Fruit fly (Drosophila melanogaster) whole organism, embryonic: ENCODE results near the gene CG9117.

Source experiments
- Adf1 ChIP-seq: fragments of 200-800 bp; sonication (Bioruptor generic); IDR thresholded peaks from 2 replicates; pipeline ENCODE4 v1.3.6; 2022; ENCODE audit warnings: missing biosample characterization, missing genetic modification characterization
- CG10959 ChIP-seq: fragments of 200-800 bp; sonication (Bioruptor generic); IDR thresholded peaks from 2 replicates; pipeline ENCODE4 v1.3.6; 2022; ENCODE audit warnings: missing biosample characterization, missing genetic modification characterization
- CG11247 ChIP-seq: fragments of 200-800 bp; sonication (Bioruptor generic); IDR thresholded peaks from 2 replicates; pipeline ENCODE4 v1.3.6; 2022; ENCODE audit warnings: missing biosample characterization, missing genetic modification characterization
- CG12155 ChIP-seq: fragments of 200-800 bp; sonication (Bioruptor generic); optimal IDR thresholded peaks from 3 replicates; lab custom pipeline; 2016; ENCODE audit warnings: missing biosample characterization, missing genetic modification characterization
- CG13123 ChIP-seq: fragments of 200-800 bp; sonication (Bioruptor generic); optimal IDR thresholded peaks from 2 replicates; lab custom pipeline; 2016; ENCODE audit warnings: missing biosample characterization, missing genetic modification characterization
- CG13894 ChIP-seq: fragments of 200-800 bp; sonication (Bioruptor generic); optimal IDR thresholded peaks from 3 replicates; lab custom pipeline; 2018; ENCODE audit warnings: missing biosample characterization, mild to moderate bottlenecking, missing genetic modification characterization, moderate library complexity
- CG18262 ChIP-seq: fragments of 200-800 bp; optimal IDR thresholded peaks from 3 replicates; lab custom pipeline; 2019; ENCODE audit warnings: missing biosample characterization, mild to moderate bottlenecking, missing genetic modification characterization, moderate library complexity
- CG2199 ChIP-seq: fragments of 200-800 bp; sonication (Bioruptor generic); IDR thresholded peaks from 3 replicates; pipeline ENCODE4 v1.3.6; 2022; ENCODE audit warnings: missing biosample characterization, missing genetic modification characterization
- CG2875 ChIP-seq: fragments of 200-800 bp; sonication (Bioruptor generic); optimal IDR thresholded peaks from 2 replicates; lab custom pipeline; 2017; ENCODE audit warnings: missing biosample characterization, mild to moderate bottlenecking, missing genetic modification characterization, missing genetic modification reagents
- CG3065 ChIP-seq: fragments of 200-800 bp; sonication (Bioruptor generic); optimal IDR thresholded peaks from 2 replicates; lab custom pipeline; 2016; ENCODE audit warnings: missing biosample characterization, missing genetic modification characterization
- CG31388 ChIP-seq: fragments of 200-800 bp; sonication (Bioruptor generic); optimal IDR thresholded peaks from 2 replicates; lab custom pipeline; 2016; ENCODE audit warnings: missing biosample characterization, missing genetic modification characterization
- CG34422 ChIP-seq: fragments of 200-800 bp; sonication (Bioruptor generic); IDR thresholded peaks from 3 replicates; pipeline ENCODE4 v1.3.6; 2022; ENCODE audit warnings: missing biosample characterization, missing genetic modification characterization
- CG42726 ChIP-seq: fragments of 200-800 bp; sonication (Bioruptor generic); IDR thresholded peaks from 2 replicates; pipeline ENCODE4 v1.3.6; 2022; ENCODE audit warnings: missing biosample characterization, missing genetic modification characterization; ENCODE audit not compliant: partially characterized antibody
- CG4360 ChIP-seq: fragments of 200-800 bp; sonication (Bioruptor generic); IDR thresholded peaks from 2 replicates; pipeline ENCODE4 v1.3.6; 2022; ENCODE audit warnings: missing biosample characterization, missing genetic modification characterization
- CG4707 ChIP-seq: fragments of 200-800 bp; sonication (Bioruptor generic); optimal IDR thresholded peaks from 2 replicates; lab custom pipeline; 2018; ENCODE audit warnings: missing biosample characterization, mild to moderate bottlenecking, missing genetic modification characterization, moderate library complexity
- CG8388 ChIP-seq: fragments of 200-800 bp; sonication (Bioruptor generic); optimal IDR thresholded peaks from 2 replicates; lab custom pipeline; 2019; ENCODE audit warnings: missing biosample characterization, mild to moderate bottlenecking, missing genetic modification characterization, moderate library complexity
- CG8478 ChIP-seq: fragments of >200 bp; optimal IDR thresholded peaks from 2 replicates; lab custom pipeline; 2018
- CG8924 ChIP-seq: fragments of 200-800 bp; optimal IDR thresholded peaks from 3 replicates; lab custom pipeline; 2019; ENCODE audit warnings: missing biosample characterization, mild to moderate bottlenecking, missing genetic modification characterization, moderate library complexity
- Deaf1 ChIP-seq: fragments of 200-800 bp; optimal IDR thresholded peaks from 3 replicates; lab custom pipeline; 2019; ENCODE audit warnings: missing biosample characterization, mild to moderate bottlenecking, missing genetic modification characterization, moderate library complexity
- Hey ChIP-seq: fragments of 200-800 bp; sonication (Bioruptor generic); optimal IDR thresholded peaks from 3 replicates; lab custom pipeline; 2018; ENCODE audit warnings: missing biosample characterization, mild to moderate bottlenecking, missing genetic modification characterization
- MTF-1 ChIP-seq: fragments of 200-800 bp; sonication (Bioruptor generic); optimal IDR thresholded peaks from 2 replicates; lab custom pipeline; 2018; ENCODE audit warnings: missing biosample characterization, mild to moderate bottlenecking, missing genetic modification characterization, borderline replicate concordance
- Max ChIP-seq: fragments of 200-800 bp; sonication (Bioruptor generic); optimal IDR thresholded peaks from 2 replicates; lab custom pipeline; 2016; ENCODE audit warnings: missing biosample characterization, mild to moderate bottlenecking, missing genetic modification characterization
- Mes4 ChIP-seq: fragments of 200-800 bp; sonication (Bioruptor generic); optimal IDR thresholded peaks from 2 replicates; lab custom pipeline; 2016; ENCODE audit warnings: missing biosample characterization, missing genetic modification characterization
- Nf-YC ChIP-seq: fragments of 200-800 bp; optimal IDR thresholded peaks from 3 replicates; lab custom pipeline; 2019; ENCODE audit warnings: missing biosample characterization, mild to moderate bottlenecking, missing genetic modification characterization, moderate library complexity
- Opbp ChIP-seq: fragments of 200-800 bp; sonication (Bioruptor generic); IDR thresholded peaks from 3 replicates; pipeline ENCODE4 v1.3.6; 2022; ENCODE audit warnings: missing biosample characterization, missing genetic modification characterization; ENCODE audit not compliant: partially characterized antibody
- Pdp1 ChIP-seq, 2 experiments: fragments of 200-800 bp; sonication (Bioruptor generic); optimal IDR thresholded peaks; 3 replicates each; lab custom pipeline; 2016; ENCODE audit warnings: missing biosample characterization in 2 of 2, missing genetic modification characterization in 2 of 2, mild to moderate bottlenecking in 1 of 2, moderate library complexity in 1 of 2
- Rfx ChIP-seq: fragments of 200-800 bp; sonication (Bioruptor generic); IDR thresholded peaks from 2 replicates; pipeline ENCODE4 v1.3.6; 2022; ENCODE audit warnings: missing biosample characterization, missing genetic modification characterization
- Sox102F ChIP-seq: fragments of 200-800 bp; sonication (Bioruptor generic); optimal IDR thresholded peaks from 2 replicates; lab custom pipeline; 2018; ENCODE audit warnings: missing biosample characterization, mild to moderate bottlenecking, missing genetic modification characterization, moderate library complexity
- Xrp1 ChIP-seq: fragments of 200-800 bp; sonication (Bioruptor generic); IDR thresholded peaks from 2 replicates; pipeline ENCODE4 v1.3.6; 2022; ENCODE audit warnings: missing biosample characterization, missing genetic modification characterization
- abd-A ChIP-seq: fragments of 200-800 bp; sonication (Bioruptor generic); optimal IDR thresholded peaks from 3 replicates; lab custom pipeline; 2019; ENCODE audit warnings: missing biosample characterization, mild to moderate bottlenecking, missing genetic modification characterization, moderate library complexity
- ato ChIP-seq: fragments of 200-800 bp; sonication (Bioruptor generic); IDR thresholded peaks from 2 replicates; pipeline ENCODE4 v1.3.6; 2022; ENCODE audit warnings: missing biosample characterization, missing genetic modification characterization; ENCODE audit not compliant: partially characterized antibody
- cg ChIP-seq: fragments of 200-800 bp; sonication (Bioruptor generic); optimal IDR thresholded peaks from 3 replicates; lab custom pipeline; 2019; ENCODE audit warnings: missing biosample characterization, mild to moderate bottlenecking, missing genetic modification characterization, moderate library complexity
- chinmo ChIP-seq: fragments of 200-800 bp; sonication (Bioruptor generic); IDR thresholded peaks from 4 replicates; pipeline ENCODE4 v1.3.6; 2022; ENCODE audit warnings: missing biosample characterization, missing genetic modification characterization; ENCODE audit not compliant: partially characterized antibody
- ci ChIP-seq: fragments of 200-800 bp; sonication (Bioruptor generic); IDR thresholded peaks from 3 replicates; pipeline ENCODE4 v1.3.6; 2022; ENCODE audit warnings: missing biosample characterization, missing genetic modification characterization
- crol ChIP-seq: fragments of 200-800 bp; sonication (Bioruptor generic); IDR thresholded peaks from 2 replicates; pipeline ENCODE4 v1.3.6; 2022; ENCODE audit warnings: missing biosample characterization, missing genetic modification characterization
- da ChIP-seq: fragments of 200-800 bp; sonication (Bioruptor generic); optimal IDR thresholded peaks from 2 replicates; lab custom pipeline; 2016; ENCODE audit warnings: missing biosample characterization, missing genetic modification characterization
- esg ChIP-seq: fragments of 200-800 bp; sonication (Bioruptor generic); conservative IDR thresholded peaks from 2 replicates; pipeline ENCODE4 v1.3.6; 2022; ENCODE audit warnings: missing biosample characterization, missing genetic modification characterization
- ewg ChIP-seq: fragments of 200-800 bp; sonication (Bioruptor generic); optimal IDR thresholded peaks from 3 replicates; lab custom pipeline; 2017; ENCODE audit warnings: mild to moderate bottlenecking, missing biosample characterization, missing genetic modification reagents, missing genetic modification characterization
- gce ChIP-seq: fragments of 200-800 bp; sonication (Bioruptor generic); IDR thresholded peaks from 3 replicates; pipeline ENCODE4 v1.3.6; 2022; ENCODE audit warnings: missing biosample characterization, missing genetic modification characterization
- nerfin-1 ChIP-seq: fragments of 200-800 bp; sonication (Bioruptor generic); optimal IDR thresholded peaks from 3 replicates; lab custom pipeline; 2019; ENCODE audit warnings: missing biosample characterization, mild to moderate bottlenecking, missing genetic modification characterization, moderate library complexity
- odd ChIP-seq: fragments of 200-800 bp; sonication (Bioruptor generic); optimal IDR thresholded peaks from 2 replicates; lab custom pipeline; 2017; ENCODE audit warnings: missing biosample characterization, mild to moderate bottlenecking, missing genetic modification characterization
- pros ChIP-seq: fragments of 200-800 bp; sonication (Bioruptor generic); optimal IDR thresholded peaks from 3 replicates; lab custom pipeline; 2019; ENCODE audit warnings: missing biosample characterization, mild to moderate bottlenecking, missing genetic modification characterization, moderate library complexity
- salm ChIP-seq: fragments of 200-800 bp; sonication (Bioruptor generic); optimal IDR thresholded peaks from 2 replicates; lab custom pipeline; 2018; ENCODE audit warnings: missing biosample characterization, mild to moderate bottlenecking, missing genetic modification characterization
- sens ChIP-seq: fragments of 200-800 bp; sonication (Bioruptor generic); peaks from one replicate; lab custom pipeline; 2016; ENCODE audit warnings: missing biosample characterization, missing genetic modification characterization
- stc ChIP-seq: fragments of 200-800 bp; sonication (Bioruptor generic); IDR thresholded peaks from 2 replicates; pipeline ENCODE4 v1.3.6; 2022; ENCODE audit warnings: missing biosample characterization, missing genetic modification characterization
- twi ChIP-seq: fragments of 200-800 bp; optimal IDR thresholded peaks from 2 replicates; lab custom pipeline; 2019; ENCODE audit warnings: missing biosample characterization, mild to moderate bottlenecking, missing genetic modification characterization, moderate library complexity
- z ChIP-seq: fragments of 200-800 bp; sonication (Bioruptor generic); IDR thresholded peaks from 3 replicates; pipeline ENCODE4 v1.3.6; 2022; ENCODE audit warnings: missing biosample characterization, missing genetic modification characterization

The CG9117 gene

DNA sequence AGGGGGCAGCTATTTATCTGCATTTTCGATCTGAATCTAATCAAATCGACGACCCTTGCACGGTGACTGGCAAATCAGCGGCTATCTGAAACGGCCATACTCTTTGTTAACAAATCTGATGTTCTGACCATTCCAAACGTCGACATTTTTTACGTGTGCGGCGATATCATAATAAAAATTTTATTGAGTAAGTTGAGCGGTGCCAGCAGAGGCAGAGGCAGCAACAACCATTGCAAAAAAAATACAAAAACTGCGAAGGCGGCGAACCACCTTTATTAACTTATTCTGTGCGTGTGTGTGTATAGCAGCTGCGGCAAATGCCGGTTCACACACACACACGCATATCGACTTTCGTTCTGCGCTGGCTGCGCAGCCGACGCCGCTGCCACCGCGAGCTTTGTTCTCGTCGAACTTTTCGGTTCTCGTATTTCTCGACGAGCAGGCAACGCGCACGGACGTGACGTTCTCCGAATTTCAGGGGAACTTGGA is 44.5 kb upstream of the CG9117 start, which contains the start of gene Kr-h1 (continued):
- TF ChIP-seq Mes4 (no peak), CG2875 (GFP tag; lab: Kevin White, UChicago) (no peak), Opbp (GFP tag; lab: Robert Waterston, UW) (no peak), stc (GFP tag; lab: Robert Waterston, UW) (0 out of 2 replicates have a peak, but pooled peaks have one; percentile 21), CG18262 (tag; lab: Kevin White, UChicago) (no peak), Nf-YC (tag; lab: Kevin White, UChicago) (no peak), ci (no peak), CG13894 (tag; lab: Kevin White, UChicago) (peak; percentile 72), CG31388 (GFP tag; lab: Kevin White, UChicago) (no peak), CG34422 (GFP tag; lab: Robert Waterston, UW) (peak; percentile 26; the same call in 1 of the 3 replicates), Rfx (0 out of 2 replicates have a peak, but pooled peaks have one; percentile 17), Pdp1 (GFP tag; optimal IDR thresholded peaks at IDR 0.05; lab: Kevin White, UChicago) (no peak), CG8924 (tag; lab: Kevin White, UChicago) (no peak), esg (no peak), odd (no peak), CG8388 (GFP tag; lab: Kevin White, UChicago) (no peak), Max (GFP tag; lab: Kevin White, UChicago) (no peak), salm (tag; lab: Kevin White, UChicago) (no peak)
- TF ChIP-seq, all 482 proteins: peak for 35

- peak; percentile 21 for TF ChIP-seq CG4707 (GFP tag; lab: Kevin White, UChicago)
- 0 out of 4 replicates have a peak, but pooled peaks have one; percentile 13 for TF ChIP-seq chinmo (GFP tag; lab: Robert Waterston, UW)
- peak; percentile 21 for TF ChIP-seq CG8478
- 0 out of 3 replicates have a peak, but pooled peaks have one; percentile 25 for TF ChIP-seq CG34422 (GFP tag; lab: Robert Waterston, UW)
- TF ChIP-seq CG42726 (GFP tag; lab: Robert Waterston, UW) = peak; percentile 100
- TF ChIP-seq Deaf1 (tag; lab: Kevin White, UChicago) = peak; percentile 14
- peak; percentile 56; the same call in 1 of the 3 replicates for TF ChIP-seq z
- TF ChIP-seq crol (GFP tag; lab: Robert Waterston, UW) = peak; percentile 45; the same call in 1 of the 2 replicates
- peak; percentile 20 for TF ChIP-seq nerfin-1
- TF ChIP-seq CG10959 (GFP tag; lab: Robert Waterston, UW) = no peak
- no peak for TF ChIP-seq Rfx
- TF ChIP-seq stc (GFP tag; lab: Robert Waterston, UW) = peak; percentile 20; the same call in 1 of the 2 replicates
- TF ChIP-seq CG12155 (GFP tag; lab: Kevin White, UChicago) = peak; percentile 6
- TF ChIP-seq cg (GFP tag; lab: Kevin White, UChicago) = peak; percentile 27
- peak; percentile 8 for TF ChIP-seq Hey (tag; lab: Kevin White, UChicago)
- TF ChIP-seq MTF-1 (GFP tag; lab: Kevin White, UChicago) = no peak
- TF ChIP-seq Sox102F = no peak
- no peak for TF ChIP-seq CG3065 (GFP tag; lab: Kevin White, UChicago)
- TF ChIP-seq Xrp1 = 0 out of 2 replicates have a peak, but pooled peaks have one; percentile 20
- TF ChIP-seq ewg (GFP tag; lab: Kevin White, UChicago) = peak; percentile 72
- TF ChIP-seq abd-A (tag; lab: Kevin White, UChicago) = peak; percentile 28
- no peak for TF ChIP-seq CG13123 (GFP tag; lab: Kevin White, UChicago)
- 0 out of 3 replicates have a peak, but pooled peaks have one; percentile 7 for TF ChIP-seq gce (GFP tag; lab: Robert Waterston, UW)
- TF ChIP-seq CG11247 (GFP tag; lab: Robert Waterston, UW) = no peak
- TF ChIP-seq twi (tag; lab: Kevin White, UChicago) = peak; percentile 38
- peak; percentile 53; the same call in 1 of the 2 replicates for TF ChIP-seq Adf1
- TF ChIP-seq pros = peak; percentile 86
- TF ChIP-seq CG4360 (GFP tag; lab: Robert Waterston, UW) = peak; percentile 50; the same call in 1 of the 2 replicates
- TF ChIP-seq sens = peak; percentile 3
- peak; percentile 70; the same call in 1 of the 3 replicates for TF ChIP-seq CG2199
- TF ChIP-seq ato = 0 out of 2 replicates have a peak, but pooled peaks have one; percentile 15
- TF ChIP-seq da = peak; percentile 5
These were observed 43.6 kb upstream of the CG9117 start for dm6 chr2L:6081134-6081832.
